Worm (Caenorhabditis elegans): ENCODE data around the gene srw-136.

The srw-136 gene

DNA sequence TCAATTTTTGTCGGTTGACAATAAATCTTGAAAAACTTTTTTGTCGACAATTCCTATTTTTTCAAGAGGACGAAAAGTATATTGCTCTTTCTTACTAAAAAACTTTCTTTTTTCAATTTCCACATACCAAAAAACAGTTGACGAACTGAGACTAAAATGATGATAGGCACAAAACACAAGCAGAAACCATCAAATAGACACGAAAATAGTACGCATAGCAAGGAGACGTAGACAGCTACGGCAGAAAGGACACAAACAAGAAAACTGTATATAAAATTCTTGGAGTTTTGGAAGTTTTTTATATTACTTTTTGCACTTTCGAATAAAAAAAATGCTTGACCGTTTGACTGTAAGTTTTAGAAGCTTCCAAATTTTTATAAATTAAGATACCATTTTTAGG is 3.8 kb upstream of the srw-136 start, which contains the start of gene K12D9.1:
TSS of gene K12D9.1 (plus strand) at position 301 of the 400 bp plus-strand sequence.
- TF ChIP-seq Y67H2A.10 (GFP tag; conservative IDR thresholded peaks at IDR 0.05) (no peak), ccch-3 (GFP tag; optimal IDR thresholded peaks at IDR 0.05) (no peak), ztf-3 (GFP tag; optimal IDR thresholded peaks at IDR 0.05) (no peak), F33H1.4 (GFP tag; IDR thresholded peaks at IDR 0.05) (no peak), lin-26 (GFP tag; IDR thresholded peaks at IDR 0.05) (no peak), somi-1 (GFP tag; optimal IDR thresholded peaks at IDR 0.05) (no peak), attf-6 (GFP tag; IDR thresholded peaks at IDR 0.05) (no peak), B0261.1 (tag; optimal IDR thresholded peaks at IDR 0.05) (no peak), snpc-1.3 (tag; optimal IDR thresholded peaks at IDR 0.05; ENCODE audit: insufficient read depth) (no peak), lag-1 (GFP tag; IDR thresholded peaks at IDR 0.05) (no peak), sdz-38 (tag; optimal IDR thresholded peaks at IDR 0.05) (no peak), hsf-1 (GFP tag; IDR thresholded peaks at IDR 0.05) (no peak), hmg-20 (GFP tag; IDR thresholded peaks at IDR 0.05) (no peak)

DNA sequence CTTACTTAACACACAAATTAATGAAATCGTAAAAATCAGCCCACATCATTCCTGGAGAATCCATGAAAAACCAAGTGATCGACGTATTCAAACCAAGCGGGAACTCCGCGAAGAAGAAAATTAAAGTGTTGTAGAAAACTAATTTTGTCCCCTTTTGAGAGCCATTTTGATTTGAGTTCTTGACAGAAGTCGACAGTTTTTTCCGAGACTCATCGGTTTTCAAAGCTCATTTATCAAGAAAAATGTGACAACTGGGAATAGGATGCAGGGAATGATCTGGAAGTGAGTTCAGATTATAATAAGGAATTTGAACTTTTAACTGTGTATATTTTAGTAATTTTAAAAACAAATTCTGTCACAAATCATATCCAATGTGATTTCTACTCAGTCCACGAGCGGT is 1.0 kb upstream of the srw-136 start, which contains the start of gene srw-135:
TSS of gene srw-135 (minus strand) at position 101 of the 400 bp plus-strand sequence.
- no peak for TF ChIP-seq atf-7 (tag; optimal IDR thresholded peaks at IDR 0.05)
- TF ChIP-seq ekl-4 (GFP tag; IDR thresholded peaks at IDR 0.05), result no peak
- no peak for TF ChIP-seq hmg-20 (GFP tag; IDR thresholded peaks at IDR 0.05)
- no peak for TF ChIP-seq attf-3 (GFP tag; conservative IDR thresholded peaks at IDR 0.05)
- TF ChIP-seq hrde-1 (tag; optimal IDR thresholded peaks at IDR 0.05; ENCODE audit: borderline replicate concordance), result no peak
- no peak for TF ChIP-seq ztf-22 (GFP tag; optimal IDR thresholded peaks at IDR 0.05)
- TF ChIP-seq attf-5 (GFP tag; optimal IDR thresholded peaks at IDR 0.05), result no peak
- no peak for TF ChIP-seq unc-130 (GFP tag; optimal IDR thresholded peaks at IDR 0.05)
- TF ChIP-seq lin-40 (tag; optimal IDR thresholded peaks at IDR 0.05), result no peak
- TF ChIP-seq T26A5.8 (tag; optimal IDR thresholded peaks at IDR 0.05), result no peak
- TF ChIP-seq ztf-18 (tag; optimal IDR thresholded peaks at IDR 0.05), result no peak
- TF ChIP-seq aptf-3 (GFP tag; IDR thresholded peaks at IDR 0.05), result no peak
- no peak for TF ChIP-seq ztf-6 (GFP tag; IDR thresholded peaks at IDR 0.05)
- no peak for TF ChIP-seq rpc-1 (optimal IDR thresholded peaks at IDR 0.05)
- no peak for TF ChIP-seq rpc-1 (tag; optimal IDR thresholded peaks at IDR 0.05)
- TF ChIP-seq egrh-3 (GFP tag; IDR thresholded peaks at IDR 0.05), result no peak
- no peak for TF ChIP-seq Y53F4B.3 (GFP tag; IDR thresholded peaks at IDR 0.05)
- TF ChIP-seq tbx-9 (tag; optimal IDR thresholded peaks at IDR 0.05; ENCODE audit: borderline replicate concordance), result no peak
- no peak for TF ChIP-seq dox-1 (GFP tag; IDR thresholded peaks at IDR 0.05)
- TF ChIP-seq nhr-90 (tag; optimal IDR thresholded peaks at IDR 0.05), result no peak

ce11 chrV:3005964-3006363 is 4.4 kb downstream of the srw-136 start, which contains the start of gene srw-112:
srw-112 (minus strand) TSS chrV:3006064.
- TF ChIP-seq ztf-18 (tag; optimal IDR thresholded peaks at IDR 0.05), result no peak
- no peak for TF ChIP-seq mel-28 (tag; optimal IDR thresholded peaks at IDR 0.05; ENCODE audit: borderline replicate concordance)
- TF ChIP-seq ceh-27 (GFP tag; optimal IDR thresholded peaks at IDR 0.05), result no peak
- no peak for TF ChIP-seq let-607 (tag; optimal IDR thresholded peaks at IDR 0.05)
- no peak for TF ChIP-seq efl-1 (GFP tag; optimal IDR thresholded peaks at IDR 0.05)
- no peak for TF ChIP-seq sptf-2 (GFP tag; optimal IDR thresholded peaks at IDR 0.05)
- no peak for TF ChIP-seq lsl-1 (GFP tag; optimal IDR thresholded peaks at IDR 0.05)
- no peak for TF ChIP-seq attf-3 (GFP tag; conservative IDR thresholded peaks at IDR 0.05)
- no peak for TF ChIP-seq rpc-1 (optimal IDR thresholded peaks at IDR 0.05)
- TF ChIP-seq rpc-1 (tag; optimal IDR thresholded peaks at IDR 0.05), result no peak
- TF ChIP-seq dox-1 (GFP tag; IDR thresholded peaks at IDR 0.05), result no peak
- no peak for TF ChIP-seq hlh-26 (GFP tag; conservative IDR thresholded peaks at IDR 0.05)
- TF ChIP-seq hsf-1 (GFP tag; IDR thresholded peaks at IDR 0.05), result no peak
- no peak for TF ChIP-seq Y95B8A.8 (GFP tag; IDR thresholded peaks at IDR 0.05)
- TF ChIP-seq egl-18 (GFP tag; IDR thresholded peaks at IDR 0.05), result no peak
